ENCODE assay signal across 2 fruit fly cellular contexts in the genomic region with DNA sequence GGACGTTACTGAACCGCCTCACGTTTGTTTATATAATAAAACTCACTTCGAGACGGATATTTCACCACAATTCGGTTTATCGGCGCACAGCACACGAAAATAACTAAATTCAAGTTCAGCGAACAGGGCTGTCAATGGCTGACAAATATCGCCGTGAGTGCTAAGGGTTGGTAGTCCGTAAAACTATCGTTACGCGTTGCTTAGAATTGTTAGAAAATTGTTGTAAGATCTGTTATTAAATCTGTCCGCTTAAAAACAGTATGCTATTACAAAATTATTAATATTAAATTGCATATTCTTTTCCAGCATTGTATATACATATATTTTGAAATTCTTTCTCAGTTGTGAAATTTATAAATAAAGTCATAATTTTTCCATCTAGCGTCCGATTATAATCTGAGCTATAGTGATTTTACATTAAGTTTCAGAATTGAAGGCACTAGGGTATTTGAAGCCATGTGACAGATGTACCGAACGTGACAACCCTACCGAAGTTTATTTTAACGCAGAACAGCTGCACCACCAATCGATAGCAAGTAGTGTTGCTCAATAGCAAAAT.
A peak's percentile ranks its signal among the peaks of the same experiment; 100 is the strongest.
TF ChIP-seq lines count a peak whose summit lies in the region.

A gene (minus strand): TSS at position 120 of the 559 bp plus-strand sequence.

TF ChIP-seq in whole organism, embryonic, 481 proteins besides CTCF, POLR2A, EP300 and RAD21 (continued from another document and continues in another):
- peak; percentile 72 for TF ChIP-seq CG32532 (GFP tag; IDR thresholded peaks at IDR 0.05; lab: Robert Waterston, UW)
- peak; percentile 25; the same call in 1 of the 3 replicates for TF ChIP-seq zen2 (GFP tag; IDR thresholded peaks at IDR 0.05; lab: Robert Waterston, UW; ENCODE audit: partially characterized antibody)
- TF ChIP-seq dati (GFP tag; IDR thresholded peaks at IDR 0.05; lab: Robert Waterston, UW), result 0 out of 2 replicates have a peak, but pooled peaks have one; percentile 25
- no peak for TF ChIP-seq ac (GFP tag; optimal IDR thresholded peaks at IDR 0.05; lab: Kevin White, UChicago)
- peak; percentile 62 for TF ChIP-seq kay (GFP tag; optimal IDR thresholded peaks at IDR 0.05; lab: Kevin White, UChicago)
- peak; percentile 43 for TF ChIP-seq NC2β (GFP tag; optimal IDR thresholded peaks at IDR 0.05; lab: Kevin White, UChicago)
- TF ChIP-seq CG11093 (GFP tag; IDR thresholded peaks at IDR 0.05; lab: Robert Waterston, UW), result peak; percentile 68; the same call in 2 of the 3 replicates
- TF ChIP-seq fu2 (GFP tag; optimal IDR thresholded peaks at IDR 0.05; lab: Kevin White, UChicago), result peak; percentile 39
- peak; percentile 84 for TF ChIP-seq ind (GFP tag; optimal IDR thresholded peaks at IDR 0.05; lab: Kevin White, UChicago)
- peak; percentile 55 for TF ChIP-seq CG10274 (GFP tag; optimal IDR thresholded peaks at IDR 0.05; lab: Kevin White, UChicago)
- no peak for TF ChIP-seq p53 (GFP tag; optimal IDR thresholded peaks at IDR 0.05; lab: Kevin White, UChicago)
- peak; percentile 86 for TF ChIP-seq CG8290 (GFP tag; optimal IDR thresholded peaks at IDR 0.05; lab: Kevin White, UChicago)
- peak; percentile 64 to 78 for TF ChIP-seq CG8290 (tag; optimal IDR thresholded peaks at IDR 0.05; lab: Kevin White, UChicago)
- peak; percentile 53 for TF ChIP-seq nom (GFP tag; optimal IDR thresholded peaks at IDR 0.05; lab: Kevin White, UChicago)
- TF ChIP-seq CG12942 (GFP tag; optimal IDR thresholded peaks at IDR 0.05; lab: Kevin White, UChicago), result peak; percentile 72
- peak; percentile 65 for TF ChIP-seq CG13123 (GFP tag; optimal IDR thresholded peaks at IDR 0.05; lab: Kevin White, UChicago)
- TF ChIP-seq Jarid2 (GFP tag; optimal IDR thresholded peaks at IDR 0.05; lab: Kevin White, UChicago), result peak; percentile 3
- TF ChIP-seq Fer3 (tag; optimal IDR thresholded peaks at IDR 0.05; lab: Kevin White, UChicago), result peak; percentile 73
- TF ChIP-seq TFAM (GFP tag; optimal IDR thresholded peaks at IDR 0.05; lab: Kevin White, UChicago), result no peak
- TF ChIP-seq GATAe (GFP tag; conservative IDR thresholded peaks at IDR 0.05; lab: Robert Waterston, UW), result peak; percentile 28; the same call in 1 of the 2 replicates
- no peak for TF ChIP-seq en (GFP tag; optimal IDR thresholded peaks at IDR 0.05; lab: Kevin White, UChicago)
- TF ChIP-seq CG4820 (GFP tag; optimal IDR thresholded peaks at IDR 0.05; lab: Kevin White, UChicago), result peak; percentile 74
- TF ChIP-seq MBD-R2 (GFP tag; IDR thresholded peaks at IDR 0.05; lab: Robert Waterston, UW), result peak; percentile 33; the same call in 1 of the 2 replicates
- peak; percentile 0 for TF ChIP-seq CG1792 (GFP tag; optimal IDR thresholded peaks at IDR 0.05; lab: Kevin White, UChicago)
- TF ChIP-seq Dll (GFP tag; IDR thresholded peaks at IDR 0.05; lab: Robert Waterston, UW; ENCODE audit: partially characterized antibody), result peak; percentile 84
- peak; percentile 67 for TF ChIP-seq ssp (GFP tag; IDR thresholded peaks at IDR 0.05; lab: Robert Waterston, UW)
- TF ChIP-seq bcd (GFP tag; optimal IDR thresholded peaks at IDR 0.05; lab: Kevin White, UChicago), result peak; percentile 84
- TF ChIP-seq CG30431 (GFP tag; optimal IDR thresholded peaks at IDR 0.05; lab: Kevin White, UChicago), result peak; percentile 66
- peak; percentile 68 for TF ChIP-seq Atf-2 (GFP tag; optimal IDR thresholded peaks at IDR 0.05; lab: Kevin White, UChicago)
- peak; percentile 82 for TF ChIP-seq CG17829 (tag; optimal IDR thresholded peaks at IDR 0.05; lab: Kevin White, UChicago)
- TF ChIP-seq pfk (GFP tag; optimal IDR thresholded peaks at IDR 0.05; lab: Kevin White, UChicago), result no peak
- TF ChIP-seq Pdp1 (GFP tag; optimal IDR thresholded peaks at IDR 0.05; lab: Kevin White, UChicago), result peak; percentile 75 to 78
- peak; percentile 29 for TF ChIP-seq CG15479 (GFP tag; optimal IDR thresholded peaks at IDR 0.05; lab: Kevin White, UChicago)
- peak; percentile 61 for TF ChIP-seq CG4404 (GFP tag; IDR thresholded peaks at IDR 0.05; lab: Robert Waterston, UW)
- no peak for TF ChIP-seq gfzf (GFP tag; optimal IDR thresholded peaks at IDR 0.05; lab: Kevin White, UChicago)
- no peak for TF ChIP-seq Kr (GFP tag; optimal IDR thresholded peaks at IDR 0.05; lab: Kevin White, UChicago)
- peak; percentile 77 for TF ChIP-seq CG8388 (GFP tag; optimal IDR thresholded peaks at IDR 0.05; lab: Kevin White, UChicago)
- peak; percentile 78 for TF ChIP-seq mam (GFP tag; optimal IDR thresholded peaks at IDR 0.05; lab: Kevin White, UChicago)
- peak; percentile 68 for TF ChIP-seq tx (GFP tag; optimal IDR thresholded peaks at IDR 0.05; lab: Kevin White, UChicago)
- peak; percentile 69; the same call in 2 of the 3 replicates for TF ChIP-seq ken (GFP tag; IDR thresholded peaks at IDR 0.05; lab: Robert Waterston, UW)
- TF ChIP-seq h (optimal IDR thresholded peaks at IDR 0.05; lab: Kevin White, UChicago), result no peak
- TF ChIP-seq ro (GFP tag; IDR thresholded peaks at IDR 0.05; lab: Robert Waterston, UW), result peak; percentile 57
- peak; percentile 69 for TF ChIP-seq Usf (GFP tag; optimal IDR thresholded peaks at IDR 0.05; lab: Kevin White, UChicago)
- peak; percentile 70 for TF ChIP-seq Hmx (GFP tag; optimal IDR thresholded peaks at IDR 0.05; lab: Kevin White, UChicago)
- peak; percentile 47 for TF ChIP-seq exex (tag; optimal IDR thresholded peaks at IDR 0.05; lab: Kevin White, UChicago)
- TF ChIP-seq sr (GFP tag; IDR thresholded peaks at IDR 0.05; lab: Robert Waterston, UW), result no peak
- peak; percentile 47 for TF ChIP-seq klu (GFP tag; IDR thresholded peaks at IDR 0.05; lab: Robert Waterston, UW)
- TF ChIP-seq lola (GFP tag; optimal IDR thresholded peaks at IDR 0.05; lab: Kevin White, UChicago), result peak in 1 of 3 experiments; percentile 86
- TF ChIP-seq lbe (GFP tag; optimal IDR thresholded peaks at IDR 0.05; lab: Kevin White, UChicago), result peak; percentile 67
- peak; percentile 68; the same call in 1 of the 3 replicates for TF ChIP-seq jigr1 (GFP tag; IDR thresholded peaks at IDR 0.05; lab: Robert Waterston, UW)
- TF ChIP-seq tin (GFP tag; optimal IDR thresholded peaks at IDR 0.05; lab: Kevin White, UChicago), result peak; percentile 84
- TF ChIP-seq phol (tag; optimal IDR thresholded peaks at IDR 0.05; lab: Kevin White, UChicago), result peak; percentile 89
- TF ChIP-seq CG1602 (GFP tag; optimal IDR thresholded peaks at IDR 0.05; lab: Kevin White, UChicago), result peak; percentile 77
- TF ChIP-seq schlank (tag; optimal IDR thresholded peaks at IDR 0.05; lab: Kevin White, UChicago), result peak; percentile 26
- TF ChIP-seq dimm (GFP tag; IDR thresholded peaks at IDR 0.05; lab: Robert Waterston, UW), result no peak
- TF ChIP-seq CG34224 (GFP tag; IDR thresholded peaks at IDR 0.05; lab: Robert Waterston, UW; ENCODE audit: partially characterized antibody), result peak; percentile 73; the same call in 2 of the 3 replicates
- peak; percentile 83 for TF ChIP-seq Ptx1 (GFP tag; IDR thresholded peaks at IDR 0.05; lab: Robert Waterston, UW)
- TF ChIP-seq jumu (GFP tag; optimal IDR thresholded peaks at IDR 0.05; lab: Kevin White, UChicago), result peak; percentile 49
- TF ChIP-seq Taf1 (GFP tag; IDR thresholded peaks at IDR 0.05; lab: Robert Waterston, UW), result peak; percentile 18; the same call in 1 of the 2 replicates
- TF ChIP-seq Neu2 (GFP tag; optimal IDR thresholded peaks at IDR 0.05; lab: Kevin White, UChicago; ENCODE audit: borderline replicate concordance), result no peak

TF ChIP-seq in whole organism, prepupa, 60 proteins besides CTCF, POLR2A, EP300 and RAD21 (continued from another document):
- TF ChIP-seq CG6808 (GFP tag; optimal IDR thresholded peaks at IDR 0.05; lab: Kevin White, UChicago), result peak; percentile 80
- TF ChIP-seq Met (GFP tag; optimal IDR thresholded peaks at IDR 0.05; lab: Kevin White, UChicago), result peak; percentile 84
- TF ChIP-seq CG10631 (GFP tag; optimal IDR thresholded peaks at IDR 0.05; lab: Kevin White, UChicago), result peak; percentile 85
- peak; percentile 63 for TF ChIP-seq fd59A (GFP tag; optimal IDR thresholded peaks at IDR 0.05; lab: Kevin White, UChicago)
- TF ChIP-seq CG10669 (GFP tag; optimal IDR thresholded peaks at IDR 0.05; lab: Kevin White, UChicago), result peak; percentile 67
- peak; percentile 56 for TF ChIP-seq CG15336 (GFP tag; IDR thresholded peaks at IDR 0.05; lab: Robert Waterston, UW)
- TF ChIP-seq CG8119 (GFP tag; IDR thresholded peaks at IDR 0.05; lab: Robert Waterston, UW), result peak; percentile 68
- peak; percentile 75 for TF ChIP-seq net (GFP tag; optimal IDR thresholded peaks at IDR 0.05; lab: Kevin White, UChicago)
- peak; percentile 68 for TF ChIP-seq CG1621 (tag; optimal IDR thresholded peaks at IDR 0.05; lab: Kevin White, UChicago)
- peak; percentile 25 for TF ChIP-seq CG7368 (GFP tag; optimal IDR thresholded peaks at IDR 0.05; lab: Kevin White, UChicago)
- TF ChIP-seq svp (GFP tag; lab: Kevin White, UChicago), result peak; percentile 93
- TF ChIP-seq Blimp-1 (GFP tag; optimal IDR thresholded peaks at IDR 0.05; lab: Kevin White, UChicago), result peak; percentile 58
